Fruit fly (Drosophila melanogaster) Kc167 (cell line): ENCODE measurements around the gene CG34263.

Source experiments
- psq ChIP-seq: fragments of >200 bp; optimal IDR thresholded peaks from 2 replicates; lab custom pipeline; 2017; ENCODE audit warnings: missing external identifiers
- ttk ChIP-seq: sonication (Bioruptor generic); optimal IDR thresholded peaks from 2 replicates; lab custom pipeline; 2017; ENCODE audit warnings: missing external identifiers

dm6 chr3L:291583-292145, 26.0 kb upstream of the CG34263 start:
- TF ChIP-seq ttk: no peak
- no peak for TF ChIP-seq psq (lab: Kevin White, UChicago)
